Fruit fly (Drosophila melanogaster): ENCODE measurements around the gene CG11672.

- TF ChIP-seq bab1 (GFP tag; optimal IDR thresholded peaks at IDR 0.05) = no peak
- no peak for TF ChIP-seq kay (GFP tag; ENCODE audit: borderline replicate concordance)
- TF ChIP-seq toe (GFP tag; optimal IDR thresholded peaks at IDR 0.05) = no peak
Measured at dm6 chr3R:8284234-8284633, 6.1 kb downstream of the CG11672 start.

Data from whole organism, adult.